Worm (Caenorhabditis elegans) whole organism, young adult: Measurements from ENCODE around the gene C23G10.11.

Source experiments
- B0019.2 ChIP-seq: fragments of 200-800 bp; sonication (Bioruptor generic); conservative IDR thresholded peaks from 2 replicates; pipeline ENCODE4 v1.3.6; 2022; ENCODE audit warnings: missing genetic modification reagents, missing genetic modification characterization, missing compliant biosample characterization
- B0035.1 ChIP-seq: sonication (generic microtip); optimal IDR thresholded peaks from 2 replicates; lab custom pipeline; 2016; ENCODE audit warnings: missing genetic modification characterization, mild to moderate bottlenecking, missing compliant biosample characterization, missing genotype, missing genetic modification reagents
- B0261.1 ChIP-seq: sonication (generic microtip); optimal IDR thresholded peaks from 2 replicates; lab custom pipeline; 2016; ENCODE audit warnings: mild to moderate bottlenecking, missing genetic modification characterization, moderate library complexity, missing compliant biosample characterization
- C17E4.6 ChIP-seq: fragments of 200-800 bp; sonication (Bioruptor generic); IDR thresholded peaks from 2 replicates; pipeline ENCODE4 v1.3.6; 2022; ENCODE audit warnings: missing genetic modification reagents, missing genetic modification characterization, missing compliant biosample characterization
- F49E8.2 ChIP-seq: sonication (generic microtip); optimal IDR thresholded peaks from 3 replicates; lab custom pipeline; 2017; ENCODE audit warnings: missing genetic modification characterization, mild to moderate bottlenecking, missing compliant biosample characterization, antibody characterized with exemption, moderate library complexity; ENCODE audit not compliant: insufficient read depth
- F57A8.1 ChIP-seq: fragments of 200-800 bp; sonication (Bioruptor generic); optimal IDR thresholded peaks from 2 replicates; lab custom pipeline; 2018; ENCODE audit warnings: mild to moderate bottlenecking, missing genetic modification characterization, moderate library complexity, missing compliant biosample characterization
- F57C9.4 ChIP-seq: sonication (generic microtip); optimal IDR thresholded peaks from 2 replicates; lab custom pipeline; 2017; ENCODE audit warnings: mild to moderate bottlenecking, missing genetic modification characterization, missing compliant biosample characterization
- K11D2.4 ChIP-seq: fragments of 200-800 bp; sonication (Bioruptor generic); IDR thresholded peaks from 2 replicates; pipeline ENCODE4 v1.3.6; 2022; ENCODE audit warnings: missing genetic modification reagents, missing genetic modification characterization, missing compliant biosample characterization
- K12H6.12 ChIP-seq: fragments of 200-800 bp; sonication (Bioruptor generic); optimal IDR thresholded peaks from 2 replicates; lab custom pipeline; 2018; ENCODE audit warnings: mild to moderate bottlenecking, missing genetic modification characterization, missing compliant biosample characterization
- Y53G8AR.9 ChIP-seq: fragments of 200-800 bp; sonication (Bioruptor generic); conservative IDR thresholded peaks from 2 replicates; pipeline ENCODE4 v1.3.6; 2022; ENCODE audit warnings: missing genetic modification reagents, missing genetic modification characterization, missing compliant biosample characterization
- Y79H2A.3 ChIP-seq: fragments of 200-800 bp; sonication (Bioruptor generic); conservative IDR thresholded peaks from 2 replicates; pipeline ENCODE4 v1.3.6; 2022; ENCODE audit warnings: missing genetic modification reagents, missing genetic modification characterization, missing compliant biosample characterization
- Y95B8A.8 ChIP-seq: fragments of 200-800 bp; sonication (Bioruptor generic); IDR thresholded peaks from 2 replicates; pipeline ENCODE4 v1.3.6; 2022; ENCODE audit warnings: missing genetic modification reagents, missing genetic modification characterization, missing compliant biosample characterization
- ama-1 ChIP-seq, 3 experiments: fragments of 150-350 bp in 1 of 3; sonication (generic microtip) in 2 of 3; optimal IDR thresholded peaks; 2 replicates each; lab custom pipeline; 2014 to 2018; ENCODE audit warnings: missing biosample characterization in 2 of 3, missing genetic modification characterization in 2 of 3, missing genetic modification reagents in 2 of 3
- atf-7 ChIP-seq: sonication (generic microtip); optimal IDR thresholded peaks from 2 replicates; lab custom pipeline; 2017; ENCODE audit warnings: mild to moderate bottlenecking, missing genetic modification characterization, missing compliant biosample characterization
- athp-1 ChIP-seq: sonication (generic microtip); optimal IDR thresholded peaks from 2 replicates; lab custom pipeline; 2017; ENCODE audit warnings: mild to moderate bottlenecking, missing genetic modification characterization, missing compliant biosample characterization
- attf-5 ChIP-seq: fragments of 200-800 bp; sonication (Bioruptor generic); optimal IDR thresholded peaks from 2 replicates; lab custom pipeline; 2018; ENCODE audit warnings: mild to moderate bottlenecking, missing genetic modification characterization, missing compliant biosample characterization
- bed-2 ChIP-seq: fragments of 200-800 bp; sonication (Bioruptor generic); IDR thresholded peaks from 2 replicates; pipeline ENCODE4 v1.3.6; 2022; ENCODE audit warnings: missing genetic modification reagents, missing genetic modification characterization, missing compliant biosample characterization
- cebp-1 ChIP-seq, 2 experiments: fragments of 200-800 bp in 1 of 2; sonication (Bioruptor generic) in 1 of 2; sonication (generic microtip) in 1 of 2; IDR thresholded peaks in 1 of 2; optimal IDR thresholded peaks in 1 of 2; 2 replicates each; pipeline versions ENCODE4 v1.3.6 to Lab custom; 2017 to 2022; ENCODE audit warnings: missing compliant biosample characterization in 2 of 2, missing genetic modification characterization in 2 of 2, mild to moderate bottlenecking in 1 of 2, missing genetic modification reagents in 1 of 2, moderate library complexity in 1 of 2
- ceh-58 ChIP-seq: fragments of 200-800 bp; sonication (Bioruptor generic); IDR thresholded peaks from 2 replicates; pipeline ENCODE4 v1.3.6; 2022; ENCODE audit warnings: missing genetic modification characterization, missing compliant biosample characterization
- ceh-91 ChIP-seq: fragments of 200-800 bp; sonication (Bioruptor generic); IDR thresholded peaks from 2 replicates; pipeline ENCODE4 v1.3.6; 2022; ENCODE audit warnings: missing genetic modification reagents, missing genetic modification characterization, missing compliant biosample characterization
- die-1 ChIP-seq: sonication (generic microtip); optimal IDR thresholded peaks from 2 replicates; lab custom pipeline; 2016; ENCODE audit warnings: missing genotype, mild to moderate bottlenecking, missing genetic modification characterization, missing compliant biosample characterization
- efl-1 ChIP-seq: fragments of 150-350 bp; optimal IDR thresholded peaks from 2 replicates; lab custom pipeline; 2014; ENCODE audit warnings: missing biosample characterization, missing genetic modification reagents, missing genetic modification characterization
- egl-44 ChIP-seq: fragments of 200-800 bp; sonication (Bioruptor generic); IDR thresholded peaks from 2 replicates; pipeline ENCODE4 v1.3.6; 2022; ENCODE audit warnings: missing genetic modification reagents, missing genetic modification characterization, missing compliant biosample characterization
- ekl-4 ChIP-seq: fragments of 200-800 bp; sonication (Bioruptor generic); IDR thresholded peaks from 2 replicates; pipeline ENCODE4 v1.3.6; 2022; ENCODE audit warnings: missing genetic modification reagents, missing genetic modification characterization, missing compliant biosample characterization
- fkh-3 ChIP-seq: sonication (generic microtip); optimal IDR thresholded peaks from 2 replicates; lab custom pipeline; 2016; ENCODE audit warnings: mild to moderate bottlenecking, missing genetic modification characterization, missing compliant biosample characterization
- him-1 ChIP-seq: sonication (generic microtip); optimal IDR thresholded peaks from 2 replicates; lab custom pipeline; 2016; ENCODE audit warnings: missing genotype, missing genetic modification reagents, missing genetic modification characterization, missing compliant biosample characterization
- hmg-1.2 ChIP-seq: fragments of 200-800 bp; sonication (Bioruptor generic); IDR thresholded peaks from 2 replicates; pipeline ENCODE4 v1.3.6; 2022; ENCODE audit warnings: missing genetic modification reagents, missing genetic modification characterization, missing compliant biosample characterization
- hsf-1 ChIP-seq: fragments of 200-800 bp; sonication (Bioruptor generic); IDR thresholded peaks from 2 replicates; pipeline ENCODE4 v1.3.6; 2022; ENCODE audit warnings: missing genetic modification reagents, missing genetic modification characterization, missing compliant biosample characterization
- lin-26 ChIP-seq: fragments of 200-800 bp; sonication (Bioruptor generic); IDR thresholded peaks from 2 replicates; pipeline ENCODE4 v1.3.6; 2022; ENCODE audit warnings: missing genetic modification reagents, missing genetic modification characterization, missing compliant biosample characterization
- lsl-1 ChIP-seq: fragments of 200-800 bp; sonication (Bioruptor generic); optimal IDR thresholded peaks from 2 replicates; lab custom pipeline; 2018; ENCODE audit warnings: mild to moderate bottlenecking, missing genetic modification characterization, moderate library complexity, missing compliant biosample characterization
- lsy-27 ChIP-seq: sonication (generic microtip); optimal IDR thresholded peaks from 2 replicates; lab custom pipeline; 2017; ENCODE audit warnings: missing genetic modification characterization, mild to moderate bottlenecking, missing compliant biosample characterization, antibody characterized with exemption, missing genotype, borderline replicate concordance; ENCODE audit not compliant: insufficient read depth
- madf-6 ChIP-seq: fragments of 200-800 bp; sonication (Bioruptor generic); IDR thresholded peaks from 2 replicates; pipeline ENCODE4 v1.3.6; 2022; ENCODE audit warnings: missing genetic modification reagents, missing genetic modification characterization, missing compliant biosample characterization
- mcd-1 ChIP-seq: fragments of 200-800 bp; sonication (Bioruptor generic); IDR thresholded peaks from 2 replicates; pipeline ENCODE4 v1.3.6; 2022; ENCODE audit warnings: missing genetic modification reagents, missing genetic modification characterization, missing compliant biosample characterization
- nhr-90 ChIP-seq: sonication (generic microtip); optimal IDR thresholded peaks from 2 replicates; lab custom pipeline; 2016; ENCODE audit warnings: missing genotype, mild to moderate bottlenecking, missing genetic modification characterization, missing compliant biosample characterization
- repo-1 ChIP-seq: sonication (generic microtip); optimal IDR thresholded peaks from 2 replicates; lab custom pipeline; 2017; ENCODE audit warnings: mild to moderate bottlenecking, missing genetic modification characterization, missing compliant biosample characterization
- snpc-1.1 ChIP-seq: sonication (generic microtip); optimal IDR thresholded peaks from 2 replicates; lab custom pipeline; 2017; ENCODE audit warnings: missing genetic modification characterization, mild to moderate bottlenecking, missing compliant biosample characterization, antibody characterized with exemption, moderate library complexity, missing genotype, missing genetic modification reagents; ENCODE audit not compliant: insufficient read depth
- snpc-1.3 ChIP-seq: sonication (generic microtip); optimal IDR thresholded peaks from 2 replicates; lab custom pipeline; 2017; ENCODE audit warnings: missing genetic modification characterization, mild to moderate bottlenecking, missing compliant biosample characterization, antibody characterized with exemption, moderate library complexity, missing genotype, missing genetic modification reagents; ENCODE audit not compliant: insufficient read depth
- snpc-3.4 ChIP-seq: sonication (generic microtip); optimal IDR thresholded peaks from 2 replicates; lab custom pipeline; 2017; ENCODE audit warnings: missing genetic modification characterization, mild to moderate bottlenecking, missing compliant biosample characterization, antibody characterized with exemption, moderate library complexity, missing genotype, missing genetic modification reagents
- snpc-4 ChIP-seq, 5 experiments: fragments of 150-350 bp in 1 of 5; sonication (generic microtip) in 4 of 5; optimal IDR thresholded peaks; 2 replicates each; lab custom pipeline; 2014 to 2018; ENCODE audit warnings: missing genetic modification characterization in 5 of 5, missing biosample characterization in 3 of 5, antibody characterized with exemption in 2 of 5, mild to moderate bottlenecking in 2 of 5, missing compliant biosample characterization in 2 of 5, missing genotype in 2 of 5, moderate library complexity in 2 of 5, missing genetic modification reagents in 1 of 5
- tbp1 ChIP-seq: fragments of 200-800 bp; sonication (Bioruptor generic); optimal IDR thresholded peaks from 2 replicates; lab custom pipeline; 2018; ENCODE audit warnings: mild to moderate bottlenecking, missing genetic modification characterization, missing compliant biosample characterization
- unc-130 ChIP-seq: sonication (generic microtip); optimal IDR thresholded peaks from 2 replicates; lab custom pipeline; 2016; ENCODE audit warnings: missing genetic modification reagents, missing genetic modification characterization, missing compliant biosample characterization
- xnd-1 ChIP-seq: sonication (generic microtip); optimal IDR thresholded peaks from 2 replicates; lab custom pipeline; 2016; ENCODE audit warnings: missing genotype, missing genetic modification reagents, missing genetic modification characterization, missing compliant biosample characterization
- ztf-18 ChIP-seq: sonication (generic microtip); optimal IDR thresholded peaks from 2 replicates; lab custom pipeline; 2016; ENCODE audit warnings: missing genotype, mild to moderate bottlenecking, missing genetic modification characterization, missing compliant biosample characterization
- ztf-25 ChIP-seq: fragments of 200-800 bp; sonication (Bioruptor generic); IDR thresholded peaks from 2 replicates; pipeline ENCODE4 v1.3.6; 2022; ENCODE audit warnings: missing genetic modification reagents, missing genetic modification characterization, missing compliant biosample characterization
- ztf-26 ChIP-seq: sonication (generic microtip); optimal IDR thresholded peaks from 2 replicates; lab custom pipeline; 2017; ENCODE audit warnings: missing genetic modification characterization, missing compliant biosample characterization
- ztf-6 ChIP-seq: fragments of 200-800 bp; sonication (Bioruptor generic); IDR thresholded peaks from 2 replicates; pipeline ENCODE4 v1.3.6; 2022; ENCODE audit warnings: missing genetic modification reagents, missing genetic modification characterization, missing compliant biosample characterization

Gene C23G10.11

DNA sequence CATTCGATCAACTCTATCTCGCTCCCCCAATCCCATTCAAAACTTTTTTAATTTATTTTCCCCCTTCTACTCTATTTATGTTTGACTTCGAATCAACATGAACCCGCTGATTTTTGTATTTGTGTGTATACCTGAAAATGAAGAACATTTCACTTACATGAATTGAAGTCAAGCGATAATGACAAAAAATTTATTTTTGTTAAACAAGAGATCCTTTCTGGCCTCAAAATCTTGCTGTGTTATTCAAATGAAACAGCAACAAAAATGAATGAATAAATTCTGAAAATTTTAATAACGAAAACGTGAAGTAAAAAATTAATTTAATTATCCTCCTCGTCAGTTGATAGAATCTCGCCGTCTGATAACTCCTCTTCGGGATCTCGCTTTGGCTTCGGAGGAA, 12.9 kb downstream of the C23G10.11 start:
- TF ChIP-seq C17E4.6 (GFP tag; lab: Robert Waterston, UW) (peak; percentile 60), B0019.2 (GFP tag; lab: Robert Waterston, UW) (no peak), xnd-1 (tag; lab: Kevin White, UChicago) (no peak), unc-130 (GFP tag; lab: Kevin White, UChicago) (peak; percentile 48), lsl-1 (GFP tag; lab: Kevin White, UChicago) (peak; percentile 49), F49E8.2 (peak; percentile 85), snpc-4 (GFP tag; optimal IDR thresholded peaks at IDR 0.05; lab: Kevin White, UChicago) (no peak), snpc-4 (tag; optimal IDR thresholded peaks at IDR 0.05; lab: Kevin White, UChicago) (peak in 2 of 4 experiments; percentile 4 to 32), hmg-1.2 (GFP tag; lab: Robert Waterston, UW) (peak; percentile 34), ztf-6 (GFP tag; lab: Robert Waterston, UW) (no peak), lsy-27 (no peak), Y95B8A.8 (GFP tag; lab: Robert Waterston, UW) (peak; percentile 57; the same call in 1 of the 2 replicates), ztf-25 (GFP tag; lab: Robert Waterston, UW) (0 out of 2 replicates have a peak, but pooled peaks have one; percentile 41), lin-26 (peak; percentile 68), cebp-1 (GFP tag; IDR thresholded peaks at IDR 0.05; lab: Robert Waterston, UW) (no peak), cebp-1 (tag; optimal IDR thresholded peaks at IDR 0.05; lab: Kevin White, UChicago) (peak; percentile 8), tbp1 (GFP tag; lab: Kevin White, UChicago) (peak; percentile 6), ceh-58 (0 out of 2 replicates have a peak, but pooled peaks have one; percentile 29), Y79H2A.3 (peak; percentile 85), F57A8.1 (GFP tag; lab: Kevin White, UChicago) (no peak), ztf-18 (tag; lab: Kevin White, UChicago) (peak; percentile 12), attf-5 (GFP tag; lab: Kevin White, UChicago) (no peak), efl-1 (GFP tag; lab: Kevin White, UChicago) (peak; percentile 9), Y53G8AR.9 (GFP tag; lab: Robert Waterston, UW) (peak; percentile 66; the same call in 1 of the 2 replicates), ama-1 (optimal IDR thresholded peaks at IDR 0.05; lab: Kevin White, UChicago) (no peak), ama-1 (GFP tag; optimal IDR thresholded peaks at IDR 0.05; lab: Kevin White, UChicago) (peak; percentile 53 to 65), B0261.1 (tag; lab: Kevin White, UChicago) (no peak), egl-44 (GFP tag; lab: Robert Waterston, UW) (no peak), fkh-3 (tag; lab: Kevin White, UChicago) (no peak), bed-2 (GFP tag; lab: Robert Waterston, UW) (no peak), F57C9.4 (tag; lab: Kevin White, UChicago) (no peak), atf-7 (no peak), nhr-90 (tag; lab: Kevin White, UChicago) (no peak), snpc-3.4 (tag; lab: Kevin White, UChicago) (peak; percentile 19), him-1 (tag; lab: Kevin White, UChicago) (peak; percentile 72), athp-1 (tag; lab: Kevin White, UChicago) (peak; percentile 40), die-1 (tag; lab: Kevin White, UChicago) (peak; percentile 7), snpc-1.3 (tag; lab: Kevin White, UChicago) (no peak), snpc-1.1 (peak; percentile 56), ztf-26 (no peak), repo-1 (tag; lab: Kevin White, UChicago) (no peak), mcd-1 (no peak), ceh-91 (0 out of 2 replicates have a peak, but pooled peaks have one; percentile 14), K11D2.4 (no peak), madf-6 (GFP tag; lab: Robert Waterston, UW) (peak; percentile 50), K12H6.12 (tag; lab: Kevin White, UChicago) (no peak), hsf-1 (peak; percentile 81), ekl-4 (peak; percentile 55), B0035.1 (tag; lab: Kevin White, UChicago) (no peak)
